Worm (Caenorhabditis elegans) whole organism, L4 larva: ENCODE results near the gene F38H4.6.

Source experiments
- R02D3.7 ChIP-seq: fragments of 150-350 bp; sonication (generic microtip); optimal IDR thresholded peaks from 3 replicates; lab custom pipeline; 2014; ENCODE audit warnings: missing biosample characterization, missing genetic modification characterization
- gei-8 ChIP-seq: fragments of 200-800 bp; sonication (Bioruptor generic); optimal IDR thresholded peaks from 2 replicates; lab custom pipeline; 2018; ENCODE audit warnings: mild to moderate bottlenecking, missing genetic modification characterization, missing compliant biosample characterization
- hlh-11 ChIP-seq: fragments of 200-800 bp; sonication (Bioruptor generic); optimal IDR thresholded peaks from 2 replicates; lab custom pipeline; 2018; ENCODE audit warnings: mild to moderate bottlenecking, missing genetic modification characterization, missing compliant biosample characterization
- lin-39 ChIP-seq: fragments of 150-350 bp; optimal IDR thresholded peaks from 2 replicates; lab custom pipeline; 2014; ENCODE audit warnings: missing biosample characterization, missing genetic modification reagents, missing genetic modification characterization
- mxl-3 ChIP-seq: fragments of 200-800 bp; sonication (Bioruptor generic); optimal IDR thresholded peaks from 2 replicates; lab custom pipeline; 2018; ENCODE audit warnings: mild to moderate bottlenecking, missing genetic modification characterization, missing compliant biosample characterization
- nhr-76 ChIP-seq: fragments of 150-350 bp; optimal IDR thresholded peaks from 2 replicates; lab custom pipeline; 2014; ENCODE audit warnings: missing biosample characterization, missing genetic modification characterization
- pha-4 ChIP-seq, 2 experiments: fragments of 150-350 bp in 1 of 2; fragments of 200-800 bp in 1 of 2; sonication (Bioruptor generic) in 1 of 2; IDR thresholded peaks in 1 of 2; optimal IDR thresholded peaks in 1 of 2; 2 replicates each; pipeline versions ENCODE4 v1.3.6 to Lab custom; 2014 to 2022; ENCODE audit warnings: missing genetic modification characterization in 2 of 2, missing genetic modification reagents in 2 of 2, missing biosample characterization in 1 of 2, missing compliant biosample characterization in 1 of 2
- unc-130 ChIP-seq: sonication (generic microtip); optimal IDR thresholded peaks from 2 replicates; lab custom pipeline; 2016; ENCODE audit warnings: missing genetic modification reagents, missing genetic modification characterization, missing compliant biosample characterization

ce11 chrIV:11871083-11871482 is 23.4 kb upstream of the F38H4.6 start:
- TF ChIP-seq nhr-76 (tag; lab: Kevin White, UChicago) (no peak), pha-4 (GFP tag; IDR thresholded peaks at IDR 0.05; lab: Robert Waterston, UW) (no peak), pha-4 (tag; optimal IDR thresholded peaks at IDR 0.05; lab: Kevin White, UChicago) (no peak), lin-39 (tag; lab: Kevin White, UChicago) (no peak), gei-8 (GFP tag; lab: Kevin White, UChicago) (no peak), R02D3.7 (tag; lab: Kevin White, UChicago) (no peak), unc-130 (no peak), mxl-3 (GFP tag; lab: Kevin White, UChicago) (no peak), hlh-11 (tag; lab: Kevin White, UChicago) (no peak)
